Fruit fly (Drosophila melanogaster) whole organism, adult: ENCODE measurements around the gene moon.
"Not testable (repeated sequence)": the region's sequence is repeated elsewhere in the genome, so short reads cannot be mapped to it uniquely, and the experiment has no call there.

ENCODE experiments used
- CG11617 ChIP-seq: fragments of 200-800 bp; sonication (Bioruptor generic); optimal IDR thresholded peaks from 2 replicates; lab custom pipeline; 2017; ENCODE audit warnings: mild to moderate bottlenecking, missing biosample characterization, missing genetic modification reagents, missing genetic modification characterization
- CG12768 ChIP-seq: fragments of 200-800 bp; sonication (Bioruptor generic); optimal IDR thresholded peaks from 2 replicates; lab custom pipeline; 2017; ENCODE audit warnings: missing biosample characterization, missing genetic modification characterization, mild to moderate bottlenecking, moderate library complexity, missing genetic modification reagents
- CG14711 ChIP-seq: fragments of 200-800 bp; sonication (Bioruptor generic); optimal IDR thresholded peaks from 2 replicates; lab custom pipeline; 2018; ENCODE audit warnings: missing biosample characterization, mild to moderate bottlenecking, missing genetic modification characterization, moderate library complexity
- CG1620 ChIP-seq: fragments of 200-800 bp; sonication (Bioruptor generic); optimal IDR thresholded peaks from 2 replicates; lab custom pipeline; 2016; ENCODE audit warnings: missing biosample characterization, missing genetic modification characterization
- CG33017 ChIP-seq: fragments of 200-800 bp; sonication (Bioruptor generic); optimal IDR thresholded peaks from 2 replicates; lab custom pipeline; 2018; ENCODE audit warnings: missing biosample characterization, mild to moderate bottlenecking, missing genetic modification characterization, moderate library complexity
- CG5204 ChIP-seq: fragments of 200-800 bp; sonication (Bioruptor generic); optimal IDR thresholded peaks from 2 replicates; lab custom pipeline; 2016; ENCODE audit warnings: missing biosample characterization, missing genetic modification characterization
- CG7045 ChIP-seq: fragments of 200-800 bp; sonication (Bioruptor generic); optimal IDR thresholded peaks from 2 replicates; lab custom pipeline; 2017; ENCODE audit warnings: missing biosample characterization, mild to moderate bottlenecking, missing genetic modification characterization
- CG7101 ChIP-seq: fragments of 200-800 bp; sonication (Bioruptor generic); optimal IDR thresholded peaks from 2 replicates; lab custom pipeline; 2018; ENCODE audit warnings: missing biosample characterization, mild to moderate bottlenecking, missing genetic modification characterization, moderate library complexity
- Clk ChIP-seq: fragments of 200-800 bp; sonication (Bioruptor generic); optimal IDR thresholded peaks from 2 replicates; lab custom pipeline; 2017; ENCODE audit warnings: missing biosample characterization, missing genetic modification characterization
- Crg-1 ChIP-seq: fragments of 200-800 bp; sonication (Bioruptor generic); optimal IDR thresholded peaks from 2 replicates; lab custom pipeline; 2016; ENCODE audit warnings: missing biosample characterization, missing genetic modification characterization
- Hr96 ChIP-seq: fragments of 200-800 bp; sonication (Bioruptor generic); optimal IDR thresholded peaks from 2 replicates; lab custom pipeline; 2016; ENCODE audit warnings: missing biosample characterization, missing genetic modification characterization
- Mnt ChIP-seq: fragments of 200-800 bp; sonication (Bioruptor generic); optimal IDR thresholded peaks from 2 replicates; lab custom pipeline; 2016; ENCODE audit warnings: missing biosample characterization, mild to moderate bottlenecking, missing genetic modification characterization
- bab1 ChIP-seq: fragments of 200-800 bp; sonication (Bioruptor generic); optimal IDR thresholded peaks from 3 replicates; lab custom pipeline; 2019; ENCODE audit warnings: missing biosample characterization, mild to moderate bottlenecking, missing genetic modification characterization, moderate library complexity
- cic ChIP-seq: fragments of 200-800 bp; sonication (Bioruptor generic); optimal IDR thresholded peaks from 2 replicates; lab custom pipeline; 2017; ENCODE audit warnings: missing biosample characterization, mild to moderate bottlenecking, missing genetic modification characterization, moderate library complexity
- cnc ChIP-seq, 2 experiments: fragments of >200 bp; optimal IDR thresholded peaks; 2 replicates each; lab custom pipeline; 2017
- kay ChIP-seq: fragments of 200-800 bp; sonication (Bioruptor generic); peaks from one replicate; lab custom pipeline; 2016; ENCODE audit warnings: missing biosample characterization, missing genetic modification characterization, borderline replicate concordance
- ovo ChIP-seq: fragments of 200-800 bp; sonication (Bioruptor generic); optimal IDR thresholded peaks from 2 replicates; lab custom pipeline; 2016; ENCODE audit warnings: missing biosample characterization, missing genetic modification characterization
- pad ChIP-seq: fragments of 200-800 bp; sonication (Bioruptor generic); optimal IDR thresholded peaks from 3 replicates; lab custom pipeline; 2017; ENCODE audit warnings: missing biosample characterization, missing genetic modification characterization, mild to moderate bottlenecking, moderate library complexity, missing genetic modification reagents
- tj ChIP-seq: fragments of 200-800 bp; sonication (Bioruptor generic); optimal IDR thresholded peaks from 3 replicates; lab custom pipeline; 2017; ENCODE audit warnings: missing biosample characterization, mild to moderate bottlenecking, missing genetic modification characterization, moderate library complexity
- toe ChIP-seq: fragments of 200-800 bp; sonication (Bioruptor generic); optimal IDR thresholded peaks from 2 replicates; lab custom pipeline; 2016; ENCODE audit warnings: missing biosample characterization, missing genetic modification characterization

Gene moon

dm6 chrX:12072718-12073117, at the start of gene moon:
Gene moon, minus strand, starts transcription at chrX:12072818.
- TF ChIP-seq Crg-1 (GFP tag; lab: Kevin White, UChicago) (no peak), bab1 (GFP tag; lab: Kevin White, UChicago) (no peak), ovo (GFP tag; lab: Kevin White, UChicago) (no peak), Hr96 (GFP tag; lab: Kevin White, UChicago) (no peak), cnc (optimal IDR thresholded peaks at IDR 0.05; lab: Kevin White, UChicago) (no peak), CG33017 (tag; lab: Kevin White, UChicago) (no peak), CG7101 (tag; lab: Kevin White, UChicago) (no peak), CG7045 (GFP tag; lab: Kevin White, UChicago) (no peak), CG12768 (no peak), tj (GFP tag; lab: Kevin White, UChicago) (no peak), Mnt (no peak), CG1620 (GFP tag; lab: Kevin White, UChicago) (no peak), CG11617 (no peak), CG14711 (tag; lab: Kevin White, UChicago) (no peak)

- TF ChIP-seq CG1620 (GFP tag; lab: Kevin White, UChicago) (no peak), Hr96 (GFP tag; lab: Kevin White, UChicago) (no peak), Mnt (no peak), Clk (GFP tag; lab: Kevin White, UChicago) (no peak)
These were observed 46.7 kb upstream of the moon start for dm6 chrX:12119349-12119748.

- TF ChIP-seq ovo (GFP tag; lab: Kevin White, UChicago) = no peak
- no peak for TF ChIP-seq cic (GFP tag; lab: Kevin White, UChicago)
- no peak for TF ChIP-seq CG12768
- no peak for TF ChIP-seq CG1620 (GFP tag; lab: Kevin White, UChicago)
- no peak for TF ChIP-seq CG33017 (tag; lab: Kevin White, UChicago)
- TF ChIP-seq tj (GFP tag; lab: Kevin White, UChicago) = no peak
- no peak for TF ChIP-seq Crg-1 (GFP tag; lab: Kevin White, UChicago)
- no peak for TF ChIP-seq CG5204 (GFP tag; lab: Kevin White, UChicago)
- no peak for TF ChIP-seq CG7101 (tag; lab: Kevin White, UChicago)
These were observed 34.3 kb upstream of the moon start, which contains the start of gene CG2750 for dm6 chrX:12106900-12107299. Gene CG2750, plus strand, starts transcription at chrX:12107200.

- no peak for TF ChIP-seq CG7101 (tag; lab: Kevin White, UChicago)
- TF ChIP-seq toe (GFP tag; lab: Kevin White, UChicago) = no peak
- no peak for TF ChIP-seq CG1620 (GFP tag; lab: Kevin White, UChicago)
- TF ChIP-seq cic (GFP tag; lab: Kevin White, UChicago) = no peak
- no peak for TF ChIP-seq tj (GFP tag; lab: Kevin White, UChicago)
These were observed 31.6 kb upstream of the moon start for dm6 chrX:12104219-12104618.

- no peak for TF ChIP-seq tj (GFP tag; lab: Kevin White, UChicago)
- no peak for TF ChIP-seq ovo (GFP tag; lab: Kevin White, UChicago)
- no peak for TF ChIP-seq CG33017 (tag; lab: Kevin White, UChicago)
- TF ChIP-seq CG12768 = no peak
- no peak for TF ChIP-seq toe (GFP tag; lab: Kevin White, UChicago)
These were observed 31.1 kb upstream of the moon start, which contains the start of gene CG11356 for dm6 chrX:12103740-12104139. Gene CG11356, minus strand, starts transcription at chrX:12103840.

dm6 chrX:12090195-12090784, 17.7 kb upstream of the moon start:
- no peak for TF ChIP-seq CG12768
- no peak for TF ChIP-seq CG11617
- no peak for TF ChIP-seq CG1620 (GFP tag; lab: Kevin White, UChicago)
- TF ChIP-seq CG33017 (tag; lab: Kevin White, UChicago) = no peak
- no peak for TF ChIP-seq tj (GFP tag; lab: Kevin White, UChicago)
- no peak for TF ChIP-seq ovo (GFP tag; lab: Kevin White, UChicago)
- TF ChIP-seq Hr96 (GFP tag; lab: Kevin White, UChicago) = no peak
- TF ChIP-seq CG5204 (GFP tag; lab: Kevin White, UChicago) = no peak
- no peak for TF ChIP-seq kay (GFP tag; lab: Kevin White, UChicago)
- no peak for TF ChIP-seq CG7045 (GFP tag; lab: Kevin White, UChicago)
- TF ChIP-seq toe (GFP tag; lab: Kevin White, UChicago) = no peak
- no peak for TF ChIP-seq CG14711 (tag; lab: Kevin White, UChicago)
- TF ChIP-seq bab1 (GFP tag; lab: Kevin White, UChicago) = no peak
- no peak for TF ChIP-seq pad (GFP tag; lab: Kevin White, UChicago)
- TF ChIP-seq Clk (GFP tag; lab: Kevin White, UChicago) = no peak
- no peak for TF ChIP-seq Crg-1 (GFP tag; lab: Kevin White, UChicago)
- TF ChIP-seq CG7101 (tag; lab: Kevin White, UChicago) = no peak
- no peak for TF ChIP-seq cnc (optimal IDR thresholded peaks at IDR 0.05; lab: Kevin White, UChicago)

dm6 chrX:12086925-12087324, 14.3 kb upstream of the moon start, which contains the start of gene CG15734:
Gene CG15734, minus strand, starts transcription at chrX:12087025.
- TF ChIP-seq Mnt; cic (GFP tag; lab: Kevin White, UChicago); CG33017 (tag; lab: Kevin White, UChicago): not testable (repeated sequence)
